Fruit fly (Drosophila melanogaster) whole organism, embryonic: ENCODE measurements around the gene CG4101.
A peak's percentile ranks its signal among the peaks of the same experiment; 100 is the strongest.

ENCODE experiments used
- C15 ChIP-seq: fragments of 200-800 bp; sonication (Bioruptor generic); IDR thresholded peaks from 3 replicates; pipeline ENCODE4 v1.3.6; 2022; ENCODE audit warnings: missing biosample characterization, missing genetic modification characterization
- CG10267 ChIP-seq: fragments of 200-800 bp; sonication (Bioruptor generic); optimal IDR thresholded peaks from 2 replicates; lab custom pipeline; 2018; ENCODE audit warnings: missing biosample characterization, mild to moderate bottlenecking, missing genetic modification characterization, moderate library complexity
- CG10366 ChIP-seq: fragments of 200-800 bp; sonication (Bioruptor generic); IDR thresholded peaks from 2 replicates; pipeline ENCODE4 v1.3.6; 2022; ENCODE audit warnings: missing biosample characterization, missing genetic modification characterization
- CG1233 ChIP-seq: fragments of 200-800 bp; sonication (Bioruptor generic); optimal IDR thresholded peaks from 4 replicates; lab custom pipeline; 2018; ENCODE audit warnings: missing biosample characterization, mild to moderate bottlenecking, missing genetic modification characterization
- CG12391 ChIP-seq: fragments of 200-800 bp; sonication (Bioruptor generic); optimal IDR thresholded peaks from 3 replicates; lab custom pipeline; 2018; ENCODE audit warnings: missing biosample characterization, mild to moderate bottlenecking, missing genetic modification characterization, moderate library complexity
- CG12659 ChIP-seq: fragments of 200-800 bp; sonication (Bioruptor generic); optimal IDR thresholded peaks from 3 replicates; lab custom pipeline; 2017; ENCODE audit warnings: mild to moderate bottlenecking, missing biosample characterization, missing genetic modification reagents, missing genetic modification characterization
- CG13287 ChIP-seq: fragments of 200-800 bp; sonication (Bioruptor generic); IDR thresholded peaks from 2 replicates; pipeline ENCODE4 v1.3.6; 2022; ENCODE audit warnings: missing biosample characterization, missing genetic modification characterization; ENCODE audit not compliant: partially characterized antibody
- CG13775 ChIP-seq: fragments of 200-800 bp; sonication (Bioruptor generic); optimal IDR thresholded peaks from 3 replicates; lab custom pipeline; 2017; ENCODE audit warnings: missing biosample characterization, mild to moderate bottlenecking, missing genetic modification characterization
- CG14710 ChIP-seq: fragments of 200-800 bp; sonication (Bioruptor generic); optimal IDR thresholded peaks from 3 replicates; lab custom pipeline; 2019; ENCODE audit warnings: missing biosample characterization, mild to moderate bottlenecking, missing genetic modification characterization, moderate library complexity
- CG15269 ChIP-seq: fragments of 200-800 bp; sonication (Bioruptor generic); optimal IDR thresholded peaks from 2 replicates; lab custom pipeline; 2018; ENCODE audit warnings: missing biosample characterization, mild to moderate bottlenecking, missing genetic modification characterization, moderate library complexity
- CG15514 ChIP-seq: fragments of 200-800 bp; sonication (Bioruptor generic); optimal IDR thresholded peaks from 3 replicates; lab custom pipeline; 2017; ENCODE audit warnings: missing biosample characterization, missing genetic modification characterization, mild to moderate bottlenecking, moderate library complexity, missing genetic modification reagents
- CG17385 ChIP-seq: fragments of 200-800 bp; sonication (Bioruptor generic); optimal IDR thresholded peaks from 3 replicates; lab custom pipeline; 2018; ENCODE audit warnings: missing biosample characterization, mild to moderate bottlenecking, missing genetic modification characterization
- CG17829 ChIP-seq: fragments of 200-800 bp; optimal IDR thresholded peaks from 2 replicates; lab custom pipeline; 2019; ENCODE audit warnings: missing biosample characterization, mild to moderate bottlenecking, missing genetic modification characterization, moderate library complexity
- CG18262 ChIP-seq: fragments of 200-800 bp; optimal IDR thresholded peaks from 3 replicates; lab custom pipeline; 2019; ENCODE audit warnings: missing biosample characterization, mild to moderate bottlenecking, missing genetic modification characterization, moderate library complexity
- CG2120 ChIP-seq: fragments of 200-800 bp; sonication (Bioruptor generic); optimal IDR thresholded peaks from 3 replicates; lab custom pipeline; 2016; ENCODE audit warnings: missing biosample characterization, missing genetic modification characterization
- CG2875 ChIP-seq: fragments of 200-800 bp; sonication (Bioruptor generic); optimal IDR thresholded peaks from 2 replicates; lab custom pipeline; 2017; ENCODE audit warnings: missing biosample characterization, mild to moderate bottlenecking, missing genetic modification characterization, missing genetic modification reagents
- CG32532 ChIP-seq: fragments of 200-800 bp; sonication (Bioruptor generic); IDR thresholded peaks from 2 replicates; pipeline ENCODE4 v1.3.6; 2022; ENCODE audit warnings: missing biosample characterization, missing genetic modification characterization
- CG9437 ChIP-seq: fragments of 200-800 bp; sonication (Bioruptor generic); optimal IDR thresholded peaks from 2 replicates; lab custom pipeline; 2018; ENCODE audit warnings: missing biosample characterization, mild to moderate bottlenecking, missing genetic modification characterization
- CG9727 ChIP-seq: fragments of 200-800 bp; sonication (Bioruptor generic); optimal IDR thresholded peaks from 3 replicates; lab custom pipeline; 2017; ENCODE audit warnings: missing biosample characterization, mild to moderate bottlenecking, missing genetic modification characterization
- Dip3 ChIP-seq: fragments of 200-800 bp; sonication (Bioruptor generic); optimal IDR thresholded peaks from 3 replicates; lab custom pipeline; 2016; ENCODE audit warnings: missing biosample characterization, missing genetic modification characterization
- E2f1 ChIP-seq: fragments of 200-800 bp; sonication (Bioruptor generic); IDR thresholded peaks from 2 replicates; pipeline ENCODE4 v1.3.6; 2022; ENCODE audit warnings: missing biosample characterization, missing genetic modification characterization
- Gsc ChIP-seq: fragments of 200-800 bp; sonication (Bioruptor generic); IDR thresholded peaks from 2 replicates; pipeline ENCODE4 v1.3.6; 2022; ENCODE audit warnings: missing biosample characterization, missing genetic modification characterization
- HLH3B ChIP-seq: fragments of 200-800 bp; sonication (Bioruptor generic); IDR thresholded peaks from 2 replicates; pipeline ENCODE4 v1.3.6; 2022; ENCODE audit warnings: missing biosample characterization, missing genetic modification characterization
- Hsf ChIP-seq: fragments of 200-800 bp; sonication (Bioruptor generic); optimal IDR thresholded peaks from 3 replicates; lab custom pipeline; 2016; ENCODE audit warnings: missing biosample characterization, missing genetic modification characterization
- MESR4 ChIP-seq: fragments of 200-800 bp; sonication (Bioruptor generic); optimal IDR thresholded peaks from 2 replicates; lab custom pipeline; 2018; ENCODE audit warnings: missing biosample characterization, mild to moderate bottlenecking, missing genetic modification characterization, moderate library complexity
- Mrtf ChIP-seq: fragments of 200-800 bp; sonication (Bioruptor generic); IDR thresholded peaks from 3 replicates; pipeline ENCODE4 v1.3.6; 2022; ENCODE audit warnings: missing biosample characterization, missing genetic modification characterization
- Myb ChIP-seq: fragments of 200-800 bp; sonication (Bioruptor generic); optimal IDR thresholded peaks from 2 replicates; lab custom pipeline; 2016; ENCODE audit warnings: missing biosample characterization, missing genetic modification characterization
- NfI ChIP-seq: fragments of 200-800 bp; sonication (Bioruptor generic); optimal IDR thresholded peaks from 3 replicates; lab custom pipeline; 2018; ENCODE audit warnings: missing biosample characterization, mild to moderate bottlenecking, missing genetic modification characterization, moderate library complexity
- Oli ChIP-seq: fragments of 200-800 bp; sonication (Bioruptor generic); optimal IDR thresholded peaks from 2 replicates; lab custom pipeline; 2018; ENCODE audit warnings: missing biosample characterization, mild to moderate bottlenecking, missing genetic modification characterization, moderate library complexity
- Ptx1 ChIP-seq: fragments of 200-800 bp; sonication (Bioruptor generic); IDR thresholded peaks from 2 replicates; pipeline ENCODE4 v1.3.6; 2022; ENCODE audit warnings: missing biosample characterization, missing genetic modification characterization
- Six4 ChIP-seq: fragments of 200-800 bp; sonication (Bioruptor generic); optimal IDR thresholded peaks from 2 replicates; lab custom pipeline; 2016; ENCODE audit warnings: missing biosample characterization, missing genetic modification characterization
- Sox100B ChIP-seq: fragments of 200-800 bp; sonication (Bioruptor generic); optimal IDR thresholded peaks from 3 replicates; lab custom pipeline; 2018; ENCODE audit warnings: missing biosample characterization, mild to moderate bottlenecking, missing genetic modification characterization
- Ssrp ChIP-seq: fragments of 200-800 bp; sonication (Bioruptor generic); optimal IDR thresholded peaks from 2 replicates; lab custom pipeline; 2018; ENCODE audit warnings: missing biosample characterization, mild to moderate bottlenecking, missing genetic modification characterization, moderate library complexity
- chif ChIP-seq, 2 experiments: fragments of 200-800 bp; sonication (Bioruptor generic); optimal IDR thresholded peaks; 3 replicates each; lab custom pipeline; 2016; ENCODE audit warnings: missing biosample characterization in 2 of 2, missing genetic modification characterization in 2 of 2
- croc ChIP-seq: fragments of 200-800 bp; sonication (Bioruptor generic); conservative IDR thresholded peaks from 3 replicates; pipeline ENCODE4 v1.3.6; 2022; ENCODE audit warnings: missing biosample characterization, missing genetic modification characterization
- dysf ChIP-seq: fragments of 200-800 bp; sonication (Bioruptor generic); IDR thresholded peaks from 3 replicates; pipeline ENCODE4 v1.3.6; 2022; ENCODE audit warnings: missing biosample characterization, missing genetic modification characterization
- fd96Cb ChIP-seq: fragments of 200-800 bp; sonication (Bioruptor generic); optimal IDR thresholded peaks from 2 replicates; lab custom pipeline; 2018; ENCODE audit warnings: missing biosample characterization, mild to moderate bottlenecking, missing genetic modification characterization, moderate library complexity
- grau ChIP-seq: fragments of 200-800 bp; optimal IDR thresholded peaks from 3 replicates; lab custom pipeline; 2019; ENCODE audit warnings: missing biosample characterization, mild to moderate bottlenecking, missing genetic modification characterization, moderate library complexity
- kay ChIP-seq: fragments of 200-800 bp; sonication (Bioruptor generic); optimal IDR thresholded peaks from 2 replicates; lab custom pipeline; 2016; ENCODE audit warnings: missing biosample characterization, missing genetic modification characterization
- lola ChIP-seq, 3 experiments: fragments of >200 bp in 2 of 3; fragments of 200-800 bp in 1 of 3; sonication (Bioruptor generic) in 1 of 3; optimal IDR thresholded peaks; 2 replicates each; lab custom pipeline; 2017 to 2019; ENCODE audit warnings: missing biosample characterization in 3 of 3, missing genetic modification characterization in 3 of 3, mild to moderate bottlenecking in 1 of 3, moderate library complexity in 1 of 3
- nmo ChIP-seq: fragments of 200-800 bp; sonication (Bioruptor generic); optimal IDR thresholded peaks from 2 replicates; lab custom pipeline; 2018; ENCODE audit warnings: missing biosample characterization, mild to moderate bottlenecking, missing genetic modification characterization, moderate library complexity
- pzg ChIP-seq: fragments of 200-800 bp; sonication (Bioruptor generic); optimal IDR thresholded peaks from 3 replicates; lab custom pipeline; 2018; ENCODE audit warnings: missing biosample characterization, mild to moderate bottlenecking, missing genetic modification characterization, moderate library complexity
- rib ChIP-seq: fragments of 200-800 bp; sonication (Bioruptor generic); IDR thresholded peaks from 2 replicates; pipeline ENCODE4 v1.3.6; 2022; ENCODE audit warnings: missing biosample characterization, missing genetic modification characterization
- row ChIP-seq: fragments of 200-800 bp; sonication (Bioruptor generic); IDR thresholded peaks from 3 replicates; pipeline ENCODE4 v1.3.6; 2022; ENCODE audit warnings: missing biosample characterization, missing genetic modification characterization
- sens-2 ChIP-seq: fragments of 200-800 bp; sonication (Bioruptor generic); IDR thresholded peaks from 2 replicates; pipeline ENCODE4 v1.3.6; 2022; ENCODE audit warnings: missing biosample characterization, missing genetic modification characterization
- sob ChIP-seq: fragments of 200-800 bp; sonication (Bioruptor generic); IDR thresholded peaks from 2 replicates; pipeline ENCODE4 v1.3.6; 2022; ENCODE audit warnings: missing biosample characterization, missing genetic modification characterization
- tio ChIP-seq: fragments of 200-800 bp; sonication (Bioruptor generic); optimal IDR thresholded peaks from 2 replicates; lab custom pipeline; 2017; ENCODE audit warnings: missing biosample characterization, missing genetic modification characterization, inconsistent platforms
- vvl ChIP-seq: fragments of 200-800 bp; sonication (Bioruptor generic); IDR thresholded peaks from 2 replicates; pipeline ENCODE4 v1.3.6; 2022; ENCODE audit warnings: missing biosample characterization, missing genetic modification characterization

Gene CG4101

DNA sequence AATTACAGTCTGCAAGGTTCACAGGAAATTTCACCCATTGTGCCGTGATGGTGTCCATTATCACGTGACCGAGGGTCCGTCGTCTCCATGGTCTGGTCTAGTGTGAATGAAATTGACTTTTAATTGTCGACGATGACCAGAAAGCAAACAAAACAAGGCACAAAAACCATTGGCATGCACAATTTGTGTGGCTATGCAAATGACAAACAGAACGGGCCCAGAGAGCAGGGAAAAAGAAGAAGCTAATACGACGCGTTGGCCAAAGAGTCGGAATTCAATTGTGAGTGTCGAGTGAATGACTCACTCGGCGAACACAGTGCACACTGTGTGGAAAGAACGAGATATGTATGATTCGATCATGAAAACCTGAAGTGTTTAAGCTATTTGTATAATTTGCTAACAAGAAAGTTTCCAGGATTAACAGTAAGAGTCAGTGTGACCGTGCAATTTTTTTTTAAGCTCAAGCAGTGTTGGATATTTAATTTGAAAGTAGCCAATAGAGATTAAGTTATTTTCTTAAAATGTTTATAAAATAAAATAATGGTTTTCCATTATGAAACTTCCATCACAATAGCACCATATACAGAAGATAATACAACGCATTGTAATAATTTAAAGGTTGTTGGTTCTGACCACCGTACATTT is 23.4 kb downstream of the CG4101 start (continued):
- TF ChIP-seq sens-2 (GFP tag; lab: Robert Waterston, UW) = no peak
- TF ChIP-seq CG9437 (GFP tag; lab: Kevin White, UChicago) = peak; percentile 15
- no peak for TF ChIP-seq Six4 (GFP tag; lab: Kevin White, UChicago)
- TF ChIP-seq sob (GFP tag; lab: Robert Waterston, UW) = 0 out of 2 replicates have a peak, but pooled peaks have one; percentile 18
- peak; percentile 12 for TF ChIP-seq CG12659 (GFP tag; lab: Kevin White, UChicago)
- peak; percentile 9 for TF ChIP-seq CG10267 (tag; lab: Kevin White, UChicago)
- TF ChIP-seq Myb (GFP tag; lab: Kevin White, UChicago) = no peak
- peak; percentile 45 for TF ChIP-seq Ptx1 (GFP tag; lab: Robert Waterston, UW)
- peak; percentile 20; the same call in 1 of the 3 replicates for TF ChIP-seq croc (GFP tag; lab: Robert Waterston, UW)
- TF ChIP-seq CG13775 (GFP tag; lab: Kevin White, UChicago) = no peak
- TF ChIP-seq vvl (GFP tag; lab: Robert Waterston, UW) = peak; percentile 81
- TF ChIP-seq row = peak; percentile 54; the same call in 2 of the 3 replicates
- TF ChIP-seq chif (GFP tag; optimal IDR thresholded peaks at IDR 0.05; lab: Kevin White, UChicago) = peak in 1 of 2 experiments; percentile 6
- TF ChIP-seq CG12391 (tag; lab: Kevin White, UChicago) = peak; percentile 37
- peak; percentile 64 for TF ChIP-seq CG18262 (tag; lab: Kevin White, UChicago)
- no peak for TF ChIP-seq pzg (GFP tag; lab: Kevin White, UChicago)
- TF ChIP-seq MESR4 (GFP tag; lab: Kevin White, UChicago) = no peak
- peak; percentile 23; the same call in 1 of the 2 replicates for TF ChIP-seq CG10366 (GFP tag; lab: Robert Waterston, UW)
- TF ChIP-seq E2f1 (GFP tag; lab: Robert Waterston, UW) = 0 out of 2 replicates have a peak, but pooled peaks have one; percentile 22
- TF ChIP-seq Oli (tag; lab: Kevin White, UChicago) = peak; percentile 38
- peak; percentile 13 for TF ChIP-seq Ssrp (tag; lab: Kevin White, UChicago)
- TF ChIP-seq CG17829 (tag; lab: Kevin White, UChicago) = peak; percentile 14
- TF ChIP-seq Dip3 (GFP tag; lab: Kevin White, UChicago) = peak; percentile 11
- no peak for TF ChIP-seq C15 (GFP tag; lab: Robert Waterston, UW)
- peak in 1 of 3 experiments; percentile 59 for TF ChIP-seq lola (GFP tag; optimal IDR thresholded peaks at IDR 0.05; lab: Kevin White, UChicago)
- TF ChIP-seq nmo (GFP tag; lab: Kevin White, UChicago) = peak; percentile 51
- TF ChIP-seq kay (GFP tag; lab: Kevin White, UChicago) = peak; percentile 76
- no peak for TF ChIP-seq rib (GFP tag; lab: Robert Waterston, UW)
- peak; percentile 21 for TF ChIP-seq fd96Cb (tag; lab: Kevin White, UChicago)
- TF ChIP-seq Sox100B (GFP tag; lab: Kevin White, UChicago) = peak; percentile 18
- TF ChIP-seq CG13287 (GFP tag; lab: Robert Waterston, UW) = no peak
- peak; percentile 39 for TF ChIP-seq CG17385 (GFP tag; lab: Kevin White, UChicago)
- peak; percentile 29 for TF ChIP-seq CG14710 (tag; lab: Kevin White, UChicago)
- TF ChIP-seq CG2875 = peak; percentile 3
- peak; percentile 2 for TF ChIP-seq CG1233 (GFP tag; lab: Kevin White, UChicago)
- TF ChIP-seq CG15269 (tag; lab: Kevin White, UChicago) = peak; percentile 44
- TF ChIP-seq tio (GFP tag; lab: Kevin White, UChicago) = peak; percentile 6
- TF ChIP-seq CG15514 = no peak
- TF ChIP-seq NfI (GFP tag; lab: Kevin White, UChicago) = peak; percentile 26
- TF ChIP-seq CG9727 (GFP tag; lab: Kevin White, UChicago) = peak; percentile 16
- 0 out of 2 replicates have a peak, but pooled peaks have one; percentile 27 for TF ChIP-seq CG32532 (GFP tag; lab: Robert Waterston, UW)
- TF ChIP-seq Mrtf (GFP tag; lab: Robert Waterston, UW) = 0 out of 3 replicates have a peak, but pooled peaks have one; percentile 18
- 0 out of 2 replicates have a peak, but pooled peaks have one; percentile 4 for TF ChIP-seq HLH3B (GFP tag; lab: Robert Waterston, UW)
- peak; percentile 29 for TF ChIP-seq Hsf (GFP tag; lab: Kevin White, UChicago)
- peak; percentile 48; the same call in 1 of the 3 replicates for TF ChIP-seq dysf (GFP tag; lab: Robert Waterston, UW)
- TF ChIP-seq grau = peak; percentile 81
- no peak for TF ChIP-seq Gsc (GFP tag; lab: Robert Waterston, UW)
- TF ChIP-seq CG2120 = peak; percentile 4
